Fruit fly (Drosophila melanogaster): Measurements from ENCODE around the gene CG33287.

Gene CG33287

DNA sequence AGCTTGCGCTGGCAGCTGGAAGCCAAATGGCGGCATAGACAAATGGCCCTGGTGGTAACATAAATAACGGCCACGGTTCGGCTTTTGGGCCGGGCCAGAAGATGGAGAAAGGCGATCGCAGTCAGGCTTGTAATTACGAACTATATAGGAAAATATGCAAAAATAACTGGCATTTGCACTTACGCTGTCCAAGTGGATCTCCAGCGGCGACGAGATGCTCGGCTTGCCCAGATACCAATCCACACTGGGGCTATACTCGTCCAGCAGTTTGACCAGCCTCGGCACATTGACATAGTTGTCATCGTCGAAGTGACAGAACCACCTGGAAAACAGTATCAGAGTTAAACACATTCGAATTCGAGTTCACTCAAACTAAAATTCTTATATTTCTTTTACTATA, 42.9 kb downstream of the CG33287 start, which contains the start of gene CG10589:
TSS of gene CG10589 (plus strand) at position 301 of the 400 bp plus-strand sequence.
- TF ChIP-seq CTCF (optimal IDR thresholded peaks at IDR 0.05) = no peak
- TF ChIP-seq CG8478 (optimal IDR thresholded peaks at IDR 0.05) = no peak

DNA sequence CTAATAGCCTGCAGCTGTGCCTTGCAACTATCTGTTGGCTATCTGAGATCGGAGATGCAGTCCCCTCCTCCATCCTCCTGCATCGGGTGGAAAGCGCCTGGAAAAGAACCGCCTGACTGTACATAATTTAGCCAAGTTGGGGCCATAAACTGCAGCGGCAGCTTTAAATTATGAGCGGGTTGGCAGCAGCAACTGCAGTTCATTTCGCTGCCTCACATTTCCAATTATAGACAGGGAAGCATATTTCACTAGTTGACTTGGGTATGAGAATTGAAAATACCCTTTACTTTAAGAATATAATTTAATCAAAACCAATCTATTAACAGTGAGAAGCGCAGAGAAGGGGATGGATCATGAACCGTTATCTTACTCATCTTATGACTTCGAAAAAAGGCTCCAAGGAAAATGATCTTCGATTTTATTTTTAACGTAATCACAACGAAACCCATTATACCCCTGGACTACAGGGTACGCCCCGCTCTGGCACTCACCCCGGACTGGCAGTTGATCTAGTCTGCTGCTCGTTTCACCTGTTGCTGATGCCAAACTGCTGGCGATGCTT, 47.4 kb downstream of the CG33287 start:
- TF ChIP-seq CTCF (optimal IDR thresholded peaks at IDR 0.05) (no peak), CG8478 (optimal IDR thresholded peaks at IDR 0.05) (no peak)

DNA sequence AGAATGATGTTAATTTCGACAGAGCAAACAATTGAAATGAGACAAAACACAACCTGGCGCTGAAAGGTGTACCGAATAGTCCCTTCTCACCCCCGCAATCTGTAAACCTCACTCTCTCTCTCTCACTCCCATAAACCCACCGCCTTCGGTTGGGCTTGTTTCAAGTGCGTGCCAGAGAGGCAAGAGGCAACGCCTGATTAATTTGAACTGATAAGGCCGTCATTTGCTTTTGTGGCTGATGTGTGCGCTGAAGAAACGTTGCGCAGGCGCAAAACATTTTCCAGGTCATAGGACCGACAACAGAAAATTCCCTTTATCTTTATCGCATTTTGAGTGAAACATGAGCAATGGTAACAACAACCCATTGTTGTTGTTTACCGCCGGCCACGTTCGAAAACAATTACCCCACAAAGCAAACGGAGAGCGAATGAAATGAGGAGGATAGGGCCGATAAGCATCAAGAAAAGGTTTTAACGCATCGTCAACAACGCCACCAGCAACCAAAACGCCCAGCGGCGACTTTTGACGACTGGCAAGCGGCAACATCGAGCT, 48.1 kb downstream of the CG33287 start:
- TF ChIP-seq CG8478 (optimal IDR thresholded peaks at IDR 0.05) (no peak), CTCF (optimal IDR thresholded peaks at IDR 0.05) (no peak)

DNA sequence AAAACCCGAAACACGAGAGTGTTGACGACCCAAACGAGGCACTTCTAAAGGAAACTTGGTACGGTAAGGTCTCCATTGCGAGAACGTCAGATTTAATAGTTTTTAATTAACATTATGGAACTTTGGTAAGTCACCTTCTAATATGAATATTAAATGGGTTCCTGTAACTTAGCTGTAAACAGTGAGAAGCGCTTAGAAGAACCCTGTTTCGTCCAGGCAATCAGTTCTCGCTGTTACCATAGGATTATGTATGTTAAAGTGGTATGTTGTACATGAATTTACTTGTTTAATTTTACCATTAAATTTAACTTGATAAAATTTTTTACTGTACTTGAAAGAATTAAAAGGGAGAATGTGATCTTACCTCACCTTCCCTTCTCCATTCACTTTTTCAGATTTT, 48.6 kb downstream of the CG33287 start:
- TF ChIP-seq CG8478 (optimal IDR thresholded peaks at IDR 0.05) = no peak
- no peak for TF ChIP-seq CTCF (optimal IDR thresholded peaks at IDR 0.05)

DNA sequence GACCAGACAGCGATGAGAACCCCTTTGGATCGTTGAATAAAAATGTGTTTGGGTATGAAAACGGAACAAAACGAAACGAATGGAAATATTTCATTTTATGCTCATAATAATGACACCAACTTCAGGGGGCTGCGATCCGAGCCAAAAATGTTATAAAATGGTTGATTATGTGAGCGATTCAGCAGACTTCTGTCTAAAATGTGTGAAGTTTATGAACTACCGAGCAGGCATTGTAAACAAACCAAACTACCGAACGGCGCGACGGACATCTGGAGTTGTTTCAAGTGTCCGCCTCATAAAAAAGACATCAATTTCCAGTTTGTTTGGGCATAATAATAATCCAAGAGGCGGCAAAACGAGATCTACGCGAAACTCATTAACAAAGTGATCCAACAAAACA, 50.0 kb downstream of the CG33287 start:
- TF ChIP-seq CG8478 (optimal IDR thresholded peaks at IDR 0.05) (no peak), CTCF (optimal IDR thresholded peaks at IDR 0.05) (no peak)

DNA sequence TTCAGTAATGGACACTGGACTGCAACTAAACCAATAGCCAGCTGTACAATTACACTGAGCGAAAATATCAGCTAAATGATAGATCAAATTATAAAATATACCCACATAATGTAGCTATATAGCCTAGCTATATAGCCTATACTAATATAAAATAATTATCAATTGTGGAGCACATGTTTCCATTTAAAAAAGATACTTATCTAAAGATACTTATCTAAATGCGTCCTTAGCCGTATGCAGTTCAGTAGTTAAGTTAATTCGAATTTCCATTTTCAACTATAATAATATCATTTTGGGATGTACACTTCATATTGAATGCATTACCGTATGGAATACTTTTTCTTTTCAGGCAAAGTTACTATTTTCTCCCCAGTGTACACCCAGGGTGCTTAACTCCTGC, 51.5 kb downstream of the CG33287 start:
- no peak for TF ChIP-seq CG8478 (optimal IDR thresholded peaks at IDR 0.05)
- TF ChIP-seq CTCF (optimal IDR thresholded peaks at IDR 0.05) = no peak

DNA sequence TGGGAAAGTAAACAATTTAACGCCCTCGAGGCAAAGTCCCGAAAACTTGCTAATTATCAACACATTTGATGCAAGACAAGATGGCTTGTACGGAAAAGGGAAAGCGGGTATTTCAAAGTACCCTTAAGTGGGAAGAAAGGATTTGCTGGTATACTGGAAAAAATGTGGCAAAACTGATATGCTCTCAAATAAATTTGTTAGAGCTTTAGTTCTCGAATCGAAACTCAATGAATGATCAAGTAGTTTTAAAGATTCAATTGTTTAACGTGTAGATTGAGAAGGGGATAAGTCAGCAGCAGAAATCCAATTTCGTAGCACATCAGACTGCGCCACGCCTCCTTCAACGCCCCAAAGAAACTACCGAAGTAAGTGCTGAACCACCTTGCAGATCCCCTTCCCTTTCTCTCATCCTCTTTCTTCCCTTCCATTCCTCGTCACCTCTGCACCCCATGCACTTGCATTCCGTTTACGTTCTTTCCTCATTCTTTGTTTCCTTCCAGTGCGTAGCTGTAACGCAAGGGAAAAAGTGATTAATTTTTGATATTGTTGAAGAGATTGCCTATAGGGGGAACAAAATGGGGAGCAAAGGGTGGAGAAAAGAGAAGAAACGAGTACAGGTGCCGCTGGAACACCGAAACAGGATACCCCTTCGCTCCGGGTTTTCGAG, 53.3 kb downstream of the CG33287 start:
- TF ChIP-seq CG8478 (optimal IDR thresholded peaks at IDR 0.05) = no peak
- no peak for TF ChIP-seq CTCF (optimal IDR thresholded peaks at IDR 0.05)
